Worm (Caenorhabditis elegans): ENCODE results near the gene nhr-179.

The nhr-179 gene

ce11 chrV:1618760-1619159, at the start of gene nhr-179:
nhr-179 (minus strand) TSS chrV:1618860.
- TF ChIP-seq R02D3.7 (tag; optimal IDR thresholded peaks at IDR 0.05) = no peak
- TF ChIP-seq unc-62 (GFP tag; optimal IDR thresholded peaks at IDR 0.05 in 1 of 2) = no peak
- TF ChIP-seq unc-62 (tag; optimal IDR thresholded peaks at IDR 0.05) = no peak
- TF ChIP-seq zag-1 (tag; optimal IDR thresholded peaks at IDR 0.05) = no peak
- TF ChIP-seq ceh-20 (GFP tag; IDR thresholded peaks at IDR 0.05) = no peak
- no peak for TF ChIP-seq lin-29 (GFP tag; IDR thresholded peaks at IDR 0.05)
- no peak for TF ChIP-seq spr-1 (tag; optimal IDR thresholded peaks at IDR 0.05)
- no peak for TF ChIP-seq ctbp-1 (GFP tag; IDR thresholded peaks at IDR 0.05)
- no peak for TF ChIP-seq ztf-7 (tag; optimal IDR thresholded peaks at IDR 0.05)
- no peak for TF ChIP-seq F44E2.7 (GFP tag; IDR thresholded peaks at IDR 0.05)
- TF ChIP-seq F10B5.3 (tag; optimal IDR thresholded peaks at IDR 0.05) = no peak
- no peak for TF ChIP-seq nhr-111 (GFP tag; optimal IDR thresholded peaks at IDR 0.05)
- TF ChIP-seq arid-1 (GFP tag; conservative IDR thresholded peaks at IDR 0.05) = no peak
- no peak for TF ChIP-seq nhr-11 (tag; optimal IDR thresholded peaks at IDR 0.05)

ce11 chrV:1668216-1668615, 49.6 kb upstream of the nhr-179 start, which contains the start of gene irld-42:
irld-42 (plus strand) TSS chrV:1668516.
- TF ChIP-seq snpc-4 (tag; optimal IDR thresholded peaks at IDR 0.05) = no peak
- no peak for TF ChIP-seq pha-4 (GFP tag; IDR thresholded peaks at IDR 0.05)
- TF ChIP-seq pha-4 (tag; optimal IDR thresholded peaks at IDR 0.05) = no peak
- no peak for TF ChIP-seq egl-27 (tag; optimal IDR thresholded peaks at IDR 0.05)
- no peak for TF ChIP-seq lin-1 (GFP tag; IDR thresholded peaks at IDR 0.05)
- no peak for TF ChIP-seq ZK546.5 (tag; optimal IDR thresholded peaks at IDR 0.05)
- no peak for TF ChIP-seq cey-2 (tag; optimal IDR thresholded peaks at IDR 0.05; ENCODE audit: borderline replicate concordance, insufficient read depth)
- no peak for TF ChIP-seq vab-7 (GFP tag; IDR thresholded peaks at IDR 0.05)
- TF ChIP-seq php-3 (GFP tag; IDR thresholded peaks at IDR 0.05) = no peak
- no peak for TF ChIP-seq nhr-10 (tag; optimal IDR thresholded peaks at IDR 0.05)
- no peak for TF ChIP-seq dve-1 (tag; optimal IDR thresholded peaks at IDR 0.05; ENCODE audit: insufficient read depth)
- no peak for TF ChIP-seq egl-43 (GFP tag; IDR thresholded peaks at IDR 0.05)
- no peak for TF ChIP-seq mep-1 (tag; optimal IDR thresholded peaks at IDR 0.05)
- no peak for TF ChIP-seq rbr-2 (tag; optimal IDR thresholded peaks at IDR 0.05)
- no peak for TF ChIP-seq zip-11 (GFP tag; IDR thresholded peaks at IDR 0.05)
- TF ChIP-seq daf-16 (GFP tag; optimal IDR thresholded peaks at IDR 0.05) = no peak
- no peak for TF ChIP-seq daf-16 (tag; optimal IDR thresholded peaks at IDR 0.05)
- no peak for TF ChIP-seq Y5F2A.4 (GFP tag; optimal IDR thresholded peaks at IDR 0.05)

- TF ChIP-seq madf-5 (GFP tag; IDR thresholded peaks at IDR 0.05) (no peak), dpl-1 (GFP tag; optimal IDR thresholded peaks at IDR 0.05) (no peak), nhr-48 (tag; optimal IDR thresholded peaks at IDR 0.05) (no peak), D1046.2 (GFP tag; IDR thresholded peaks at IDR 0.05) (no peak), duxl-1 (tag; optimal IDR thresholded peaks at IDR 0.05; ENCODE audit: poor library complexity) (no peak), dmd-8 (GFP tag; IDR thresholded peaks at IDR 0.05) (no peak), daf-12 (tag; optimal IDR thresholded peaks at IDR 0.05) (no peak), daf-16 (GFP tag; optimal IDR thresholded peaks at IDR 0.05) (no peak), daf-16 (tag; optimal IDR thresholded peaks at IDR 0.05) (no peak), nhr-42 (GFP tag; IDR thresholded peaks at IDR 0.05) (no peak), lim-7 (GFP tag; IDR thresholded peaks at IDR 0.05) (no peak), Y75B8A.6 (GFP tag; IDR thresholded peaks at IDR 0.05) (no peak), vab-7 (GFP tag; IDR thresholded peaks at IDR 0.05) (no peak), mxl-3 (GFP tag; optimal IDR thresholded peaks at IDR 0.05) (no peak), unc-130 (GFP tag; optimal IDR thresholded peaks at IDR 0.05) (no peak), fkh-10 (GFP tag; optimal IDR thresholded peaks at IDR 0.05) (no peak), ztf-7 (tag; optimal IDR thresholded peaks at IDR 0.05) (no peak), nhr-102 (tag; optimal IDR thresholded peaks at IDR 0.05) (no peak)
Measured at ce11 chrV:1666904-1667303, 48.2 kb upstream of the nhr-179 start, which contains the start of gene K04F1.8. K04F1.8 (plus strand) TSS chrV:1667204.

All from whole organism, L4 larva.